Worm (Caenorhabditis elegans) whole organism, L3 larva: Measurements from ENCODE around the gene glb-29.

Experiments
- ZK546.5 ChIP-seq: sonication (generic microtip); optimal IDR thresholded peaks from 2 replicates; lab custom pipeline; 2017; ENCODE audit warnings: missing biosample characterization, missing genetic modification characterization
- aly-2 ChIP-seq: fragments of 150-350 bp; optimal IDR thresholded peaks from 2 replicates; lab custom pipeline; 2014; ENCODE audit warnings: missing biosample characterization, missing genetic modification characterization
- ceh-82 ChIP-seq: fragments of 150-350 bp; optimal IDR thresholded peaks from 2 replicates; lab custom pipeline; 2014; ENCODE audit warnings: missing biosample characterization, missing genetic modification characterization
- egl-5 ChIP-seq: fragments of 150-350 bp; optimal IDR thresholded peaks from 2 replicates; lab custom pipeline; 2017; ENCODE audit warnings: missing biosample characterization, missing genetic modification reagents, missing genetic modification characterization, inconsistent platforms
- elt-1 ChIP-seq: fragments of 150-350 bp; optimal IDR thresholded peaks from 2 replicates; lab custom pipeline; 2014; ENCODE audit warnings: missing biosample characterization, missing genetic modification characterization
- fkh-10 ChIP-seq: sonication (generic microtip); optimal IDR thresholded peaks from 2 replicates; lab custom pipeline; 2017; ENCODE audit warnings: missing biosample characterization, missing genetic modification reagents, missing genetic modification characterization
- jun-1 ChIP-seq: fragments of 150-350 bp; optimal IDR thresholded peaks from 2 replicates; lab custom pipeline; 2014; ENCODE audit warnings: missing biosample characterization, missing genetic modification reagents, missing genetic modification characterization
- mdl-1 ChIP-seq: fragments of 150-350 bp; optimal IDR thresholded peaks from 2 replicates; lab custom pipeline; 2014; ENCODE audit warnings: missing biosample characterization, missing genetic modification characterization
- nhr-11 ChIP-seq: fragments of 150-350 bp; optimal IDR thresholded peaks from 2 replicates; lab custom pipeline; 2014; ENCODE audit warnings: missing biosample characterization, missing genetic modification characterization
- nhr-28 ChIP-seq: fragments of 150-350 bp; optimal IDR thresholded peaks from 2 replicates; lab custom pipeline; 2014; ENCODE audit warnings: missing biosample characterization, missing genetic modification characterization
- sea-2 ChIP-seq: fragments of 150-350 bp; sonication (generic microtip); optimal IDR thresholded peaks from 4 replicates; lab custom pipeline; 2014; ENCODE audit warnings: missing biosample characterization, missing genetic modification reagents, missing genetic modification characterization
- unc-39 ChIP-seq: sonication (generic microtip); optimal IDR thresholded peaks from 4 replicates; lab custom pipeline; 2017; ENCODE audit warnings: missing biosample characterization, missing genetic modification characterization
- unc-62 ChIP-seq: fragments of 150-350 bp; sonication (generic microtip); optimal IDR thresholded peaks from 4 replicates; lab custom pipeline; 2014; ENCODE audit warnings: missing biosample characterization, missing genetic modification reagents, missing genetic modification characterization

ce11 chrII:12067451-12068076 lies 58.7 kb downstream of the glb-29 start, which contains the start of gene Y17G7B.22:
- TF ChIP-seq elt-1 (tag; lab: Kevin White, UChicago) (no peak), jun-1 (tag; lab: Kevin White, UChicago) (no peak), sea-2 (GFP tag; lab: Kevin White, UChicago) (no peak), nhr-11 (tag; lab: Kevin White, UChicago) (no peak), ZK546.5 (tag; lab: Kevin White, UChicago) (no peak), mdl-1 (tag; lab: Kevin White, UChicago) (no peak), ceh-82 (tag; lab: Kevin White, UChicago) (no peak), fkh-10 (no peak), unc-62 (GFP tag; lab: Kevin White, UChicago) (no peak), unc-39 (tag; lab: Kevin White, UChicago) (no peak), egl-5 (no peak), nhr-28 (tag; lab: Kevin White, UChicago) (no peak), aly-2 (tag; lab: Kevin White, UChicago) (no peak)
